Worm (Caenorhabditis elegans) whole organism, L4 larva: ENCODE data around the gene nhr-129.

ENCODE experiments used
- F26F4.8 ChIP-seq: fragments of 200-800 bp; sonication (Bioruptor generic); conservative IDR thresholded peaks from 2 replicates; pipeline ENCODE4 v1.3.6; 2022; ENCODE audit warnings: missing genetic modification characterization, missing compliant biosample characterization
- T20F7.1 ChIP-seq: fragments of 200-800 bp; sonication (Bioruptor generic); optimal IDR thresholded peaks from 2 replicates; lab custom pipeline; 2018; ENCODE audit warnings: mild to moderate bottlenecking, missing genetic modification characterization, missing compliant biosample characterization
- Y75B8A.6 ChIP-seq: fragments of 200-800 bp; sonication (Bioruptor generic); IDR thresholded peaks from 2 replicates; pipeline ENCODE4 v1.3.6; 2022; ENCODE audit warnings: missing genetic modification reagents, missing genetic modification characterization, missing compliant biosample characterization
- ZK337.2 ChIP-seq: fragments of 200-800 bp; sonication (Bioruptor generic); IDR thresholded peaks from 2 replicates; pipeline ENCODE4 v1.3.6; 2022; ENCODE audit warnings: missing genetic modification reagents, missing genetic modification characterization, missing compliant biosample characterization
- ZK546.5 ChIP-seq, 2 experiments: sonication (generic microtip); optimal IDR thresholded peaks; 2 replicates each; lab custom pipeline; 2017; ENCODE audit warnings: missing biosample characterization in 2 of 2, missing genetic modification characterization in 2 of 2
- aha-1 ChIP-seq: fragments of 150-350 bp; peaks from one replicate; lab custom pipeline; 2014; ENCODE audit warnings: missing biosample characterization, missing genetic modification characterization
- aly-2 ChIP-seq: sonication (generic microtip); optimal IDR thresholded peaks from 2 replicates; lab custom pipeline; 2018; ENCODE audit warnings: missing biosample characterization, missing genetic modification characterization
- ama-1 ChIP-seq: fragments of 150-350 bp; optimal IDR thresholded peaks from 2 replicates; lab custom pipeline; 2014; ENCODE audit warnings: inconsistent platforms, mixed read lengths
- arid-1 ChIP-seq: fragments of 200-800 bp; sonication (Bioruptor generic); conservative IDR thresholded peaks from 2 replicates; pipeline ENCODE4 v1.3.6; 2022; ENCODE audit warnings: missing genetic modification reagents, missing genetic modification characterization, missing compliant biosample characterization
- attf-4 ChIP-seq: sonication (generic microtip); optimal IDR thresholded peaks from 3 replicates; lab custom pipeline; 2017; ENCODE audit warnings: missing biosample characterization, missing genetic modification characterization
- ceh-44 ChIP-seq: fragments of 200-800 bp; sonication (Bioruptor generic); IDR thresholded peaks from 2 replicates; pipeline ENCODE4 v1.3.6; 2022; ENCODE audit warnings: missing genetic modification reagents, missing genetic modification characterization, missing compliant biosample characterization
- daf-16 ChIP-seq, 3 experiments: sonication (generic microtip); optimal IDR thresholded peaks; 2 replicates each; lab custom pipeline; 2016 to 2017; ENCODE audit warnings: missing genetic modification characterization in 3 of 3, missing genetic modification reagents in 3 of 3, mild to moderate bottlenecking in 2 of 3, missing compliant biosample characterization in 2 of 3, missing biosample characterization in 1 of 3, moderate library complexity in 1 of 3
- dmd-6 ChIP-seq: fragments of 200-800 bp; sonication (Bioruptor generic); IDR thresholded peaks from 2 replicates; pipeline ENCODE4 v1.3.6; 2022; ENCODE audit warnings: missing genetic modification reagents, missing genetic modification characterization, missing compliant biosample characterization
- duxl-1 ChIP-seq: sonication (generic microtip); optimal IDR thresholded peaks from 2 replicates; lab custom pipeline; 2016; ENCODE audit warnings: mild to moderate bottlenecking, missing genetic modification characterization, moderate library complexity, missing compliant biosample characterization; ENCODE audit not compliant: poor library complexity
- dve-1 ChIP-seq: sonication (generic microtip); optimal IDR thresholded peaks from 2 replicates; lab custom pipeline; 2017; ENCODE audit warnings: antibody characterized with exemption, mild to moderate bottlenecking, missing genetic modification characterization, missing compliant biosample characterization; ENCODE audit not compliant: insufficient read depth
- egl-27 ChIP-seq: sonication (generic microtip); optimal IDR thresholded peaks from 3 replicates; lab custom pipeline; 2017; ENCODE audit warnings: missing biosample characterization, missing genetic modification reagents, missing genetic modification characterization
- fos-1 ChIP-seq: fragments of 150-350 bp; optimal IDR thresholded peaks from 2 replicates; lab custom pipeline; 2014; ENCODE audit warnings: missing biosample characterization, missing genetic modification characterization
- hlh-11 ChIP-seq: fragments of 200-800 bp; sonication (Bioruptor generic); optimal IDR thresholded peaks from 2 replicates; lab custom pipeline; 2018; ENCODE audit warnings: mild to moderate bottlenecking, missing genetic modification characterization, missing compliant biosample characterization
- hlh-30 ChIP-seq: sonication (generic microtip); optimal IDR thresholded peaks from 2 replicates; lab custom pipeline; 2017; ENCODE audit warnings: antibody characterized with exemption, mild to moderate bottlenecking, missing genetic modification characterization, missing compliant biosample characterization; ENCODE audit not compliant: insufficient read depth
- hmg-1.1 ChIP-seq: fragments of 200-800 bp; sonication (Bioruptor generic); IDR thresholded peaks from 2 replicates; pipeline ENCODE4 v1.3.6; 2022; ENCODE audit warnings: missing genetic modification reagents, missing genetic modification characterization, missing compliant biosample characterization
- jun-1 ChIP-seq: fragments of 150-350 bp; optimal IDR thresholded peaks from 2 replicates; lab custom pipeline; 2014; ENCODE audit warnings: missing biosample characterization, missing genetic modification reagents, missing genetic modification characterization
- lin-29 ChIP-seq: fragments of 200-800 bp; sonication (Bioruptor generic); IDR thresholded peaks from 2 replicates; pipeline ENCODE4 v1.3.6; 2022; ENCODE audit warnings: missing genetic modification reagents, missing genetic modification characterization, missing compliant biosample characterization
- lin-38 ChIP-seq: fragments of 200-800 bp; sonication (Bioruptor generic); IDR thresholded peaks from 2 replicates; pipeline ENCODE4 v1.3.6; 2022; ENCODE audit warnings: missing genetic modification reagents, missing genetic modification characterization, missing compliant biosample characterization
- lir-3 ChIP-seq: sonication (generic microtip); optimal IDR thresholded peaks from 2 replicates; lab custom pipeline; 2016; ENCODE audit warnings: mild to moderate bottlenecking, missing genetic modification characterization, missing compliant biosample characterization
- lsy-2 ChIP-seq, 2 experiments: fragments of 150-350 bp in 1 of 2; sonication (generic microtip) in 1 of 2; optimal IDR thresholded peaks; 2 replicates each; lab custom pipeline; 2014 to 2017; ENCODE audit warnings: missing biosample characterization in 2 of 2, missing genetic modification characterization in 2 of 2
- madf-5 ChIP-seq, 2 experiments: fragments of 200-800 bp; sonication (Bioruptor generic); IDR thresholded peaks; 2 replicates each; pipeline ENCODE4 v1.3.6; 2022; ENCODE audit warnings: missing compliant biosample characterization in 2 of 2, missing genetic modification characterization in 2 of 2
- mdt-29 ChIP-seq: fragments of 200-800 bp; sonication (Bioruptor generic); IDR thresholded peaks from 2 replicates; pipeline ENCODE4 v1.3.6; 2022; ENCODE audit warnings: missing genetic modification reagents, missing genetic modification characterization, missing compliant biosample characterization
- mxl-2 ChIP-seq: fragments of 200-800 bp; sonication (Bioruptor generic); conservative IDR thresholded peaks from 2 replicates; pipeline ENCODE4 v1.3.6; 2022; ENCODE audit warnings: missing genetic modification reagents, missing genetic modification characterization, missing compliant biosample characterization
- mxl-3 ChIP-seq: fragments of 200-800 bp; sonication (Bioruptor generic); optimal IDR thresholded peaks from 2 replicates; lab custom pipeline; 2018; ENCODE audit warnings: mild to moderate bottlenecking, missing genetic modification characterization, missing compliant biosample characterization
- nhr-102 ChIP-seq: sonication (generic microtip); optimal IDR thresholded peaks from 2 replicates; lab custom pipeline; 2016; ENCODE audit warnings: mild to moderate bottlenecking, missing genetic modification characterization, moderate library complexity, missing compliant biosample characterization
- nhr-11 ChIP-seq: fragments of 150-350 bp; optimal IDR thresholded peaks from 2 replicates; lab custom pipeline; 2014; ENCODE audit warnings: missing biosample characterization, missing genetic modification characterization
- nhr-28 ChIP-seq: fragments of 150-350 bp; optimal IDR thresholded peaks from 2 replicates; lab custom pipeline; 2014; ENCODE audit warnings: missing biosample characterization, missing genetic modification characterization
- nhr-41 ChIP-seq: fragments of 200-800 bp; sonication (Bioruptor generic); IDR thresholded peaks from 2 replicates; pipeline ENCODE4 v1.3.6; 2022; ENCODE audit warnings: missing genetic modification reagents, missing genetic modification characterization, missing compliant biosample characterization
- nhr-6 ChIP-seq: fragments of 150-350 bp; optimal IDR thresholded peaks from 2 replicates; lab custom pipeline; 2014; ENCODE audit warnings: missing biosample characterization, missing genetic modification characterization
- pha-4 ChIP-seq, 2 experiments: fragments of 150-350 bp in 1 of 2; fragments of 200-800 bp in 1 of 2; sonication (Bioruptor generic) in 1 of 2; IDR thresholded peaks in 1 of 2; optimal IDR thresholded peaks in 1 of 2; 2 replicates each; pipeline versions ENCODE4 v1.3.6 to Lab custom; 2014 to 2022; ENCODE audit warnings: missing genetic modification characterization in 2 of 2, missing genetic modification reagents in 2 of 2, missing biosample characterization in 1 of 2, missing compliant biosample characterization in 1 of 2
- pqm-1 ChIP-seq: sonication (generic microtip); optimal IDR thresholded peaks from 2 replicates; lab custom pipeline; 2017; ENCODE audit warnings: missing biosample characterization, missing genetic modification characterization
- saeg-2 ChIP-seq: fragments of 200-800 bp; sonication (Bioruptor generic); IDR thresholded peaks from 2 replicates; pipeline ENCODE4 v1.3.6; 2022; ENCODE audit warnings: missing genetic modification reagents, missing genetic modification characterization, missing compliant biosample characterization
- tra-1 ChIP-seq: fragments of 200-800 bp; sonication (Bioruptor generic); IDR thresholded peaks from 2 replicates; pipeline ENCODE4 v1.3.6; 2022; ENCODE audit warnings: missing genetic modification reagents, missing genetic modification characterization, missing compliant biosample characterization
- unc-62 ChIP-seq, 3 experiments: fragments of 150-350 bp in 1 of 3; sonication (generic microtip); optimal IDR thresholded peaks in 2 of 3; peaks in 1 of 3; 1 replicate in 1 of 3; 2 replicates in 2 of 3; lab custom pipeline; 2014 to 2017; ENCODE audit warnings: missing biosample characterization in 3 of 3, missing genetic modification characterization in 3 of 3, missing genetic modification reagents in 3 of 3, missing genotype in 1 of 3
- zfp-3 ChIP-seq: fragments of 200-800 bp; sonication (Bioruptor generic); conservative IDR thresholded peaks from 2 replicates; pipeline ENCODE4 v1.3.6; 2022; ENCODE audit warnings: missing genetic modification reagents, missing genetic modification characterization, missing compliant biosample characterization

The nhr-129 gene

ce11 chrV:13301443-13301842 is 29.4 kb downstream of the nhr-129 start, which contains the start of gene ceh-79:
ceh-79 (plus strand) TSS chrV:13301833.
- TF ChIP-seq dve-1 (tag; lab: Kevin White, UChicago), result peak; percentile 3
- TF ChIP-seq T20F7.1 (GFP tag; lab: Kevin White, UChicago), result no peak
- no peak for TF ChIP-seq madf-5 (GFP tag; IDR thresholded peaks at IDR 0.05; lab: Robert Waterston, UW)
- TF ChIP-seq mxl-3, result peak; percentile 1
- peak; percentile 35 for TF ChIP-seq hlh-11 (tag; lab: Kevin White, UChicago)
- peak; percentile 59 for TF ChIP-seq nhr-28 (tag; lab: Kevin White, UChicago)
- no peak for TF ChIP-seq hmg-1.1 (GFP tag; lab: Robert Waterston, UW)
- peak; percentile 36 for TF ChIP-seq pqm-1 (tag; lab: Kevin White, UChicago)
- TF ChIP-seq hlh-30 (tag; lab: Kevin White, UChicago), result peak; percentile 28

DNA sequence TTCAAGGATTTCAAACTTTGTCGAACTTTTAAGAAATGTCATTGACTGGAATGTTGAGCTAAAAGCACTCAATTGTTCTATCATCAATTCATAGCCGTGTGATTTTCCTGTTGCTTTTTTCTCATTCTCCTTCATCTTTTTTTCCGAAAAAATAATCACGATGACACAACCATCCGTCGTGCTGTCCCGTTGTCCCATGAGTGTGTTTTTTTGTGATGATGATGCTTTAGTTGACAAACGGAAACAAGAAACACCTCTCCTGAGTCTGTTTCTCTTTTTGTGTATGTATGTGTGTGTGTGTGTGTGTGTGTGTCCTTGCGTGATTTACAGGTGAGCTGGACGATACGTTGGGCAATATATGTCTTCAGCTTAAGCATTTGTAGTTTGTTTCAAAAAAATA is 30.3 kb downstream of the nhr-129 start:
- peak; percentile 19 for TF ChIP-seq nhr-28 (tag; lab: Kevin White, UChicago)
- TF ChIP-seq nhr-41 (GFP tag; lab: Robert Waterston, UW), result no peak
- 0 out of 2 replicates have a peak, but pooled peaks have one; percentile 15 for TF ChIP-seq tra-1 (GFP tag; lab: Robert Waterston, UW)
- TF ChIP-seq daf-16 (GFP tag; optimal IDR thresholded peaks at IDR 0.05; lab: Kevin White, UChicago), result peak in 1 of 2 experiments; percentile 84
- TF ChIP-seq daf-16 (tag; optimal IDR thresholded peaks at IDR 0.05; lab: Kevin White, UChicago), result no peak
- peak; percentile 74 for TF ChIP-seq hlh-30 (tag; lab: Kevin White, UChicago)
- TF ChIP-seq aha-1, result peak; percentile 89

DNA sequence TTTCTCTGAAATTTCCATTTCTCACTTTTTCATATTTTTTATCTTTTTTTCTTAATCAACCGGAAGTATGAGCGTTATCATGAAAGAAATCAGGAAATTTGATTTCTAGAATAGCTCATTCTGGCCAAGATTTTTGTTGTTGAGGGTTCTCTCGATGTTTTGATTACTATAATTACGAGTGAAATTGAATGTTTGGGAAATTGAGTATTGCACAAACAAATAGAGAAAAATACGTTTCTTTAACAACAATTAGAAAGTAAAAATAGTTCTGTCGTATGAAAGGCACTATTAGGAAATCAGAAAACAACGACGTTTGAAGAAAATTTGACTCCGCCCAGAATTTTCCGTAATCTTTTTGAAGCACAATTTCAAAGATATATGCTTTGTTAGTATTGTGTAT is 31.4 kb downstream of the nhr-129 start:
- TF ChIP-seq attf-4 (tag; lab: Kevin White, UChicago) (no peak), mxl-2 (no peak), dve-1 (tag; lab: Kevin White, UChicago) (no peak), lir-3 (tag; lab: Kevin White, UChicago) (no peak), nhr-6 (tag; lab: Kevin White, UChicago) (no peak), daf-16 (GFP tag; optimal IDR thresholded peaks at IDR 0.05; lab: Kevin White, UChicago) (no peak), daf-16 (tag; optimal IDR thresholded peaks at IDR 0.05; lab: Kevin White, UChicago) (no peak), mdt-29 (GFP tag; lab: Robert Waterston, UW) (no peak), pha-4 (GFP tag; IDR thresholded peaks at IDR 0.05; lab: Robert Waterston, UW) (no peak), pha-4 (tag; optimal IDR thresholded peaks at IDR 0.05; lab: Kevin White, UChicago) (no peak), jun-1 (tag; lab: Kevin White, UChicago) (no peak), ceh-44 (GFP tag; lab: Robert Waterston, UW) (no peak), duxl-1 (tag; lab: Kevin White, UChicago) (no peak), fos-1 (tag; lab: Kevin White, UChicago) (no peak), dmd-6 (GFP tag; lab: Robert Waterston, UW) (no peak), aha-1 (no peak), ama-1 (lab: Kevin White, UChicago) (no peak), nhr-11 (no peak), lin-38 (GFP tag; lab: Robert Waterston, UW) (no peak)

ce11 chrV:13298706-13299105 is 32.1 kb downstream of the nhr-129 start:
- TF ChIP-seq unc-62 (GFP tag; optimal IDR thresholded peaks at IDR 0.05 in 1 of 2; lab: Kevin White, UChicago) (peak in 1 of 2 experiments; percentile 83), unc-62 (tag; optimal IDR thresholded peaks at IDR 0.05; lab: Kevin White, UChicago) (no peak), zfp-3 (no peak), ZK546.5 (tag; optimal IDR thresholded peaks at IDR 0.05; lab: Kevin White, UChicago) (no peak), daf-16 (GFP tag; optimal IDR thresholded peaks at IDR 0.05; lab: Kevin White, UChicago) (peak in 1 of 2 experiments; percentile 93), daf-16 (tag; optimal IDR thresholded peaks at IDR 0.05; lab: Kevin White, UChicago) (no peak)

- no peak for TF ChIP-seq ZK546.5 (tag; optimal IDR thresholded peaks at IDR 0.05; lab: Kevin White, UChicago)
- TF ChIP-seq lin-29 (GFP tag; lab: Robert Waterston, UW), result no peak
- TF ChIP-seq daf-16 (GFP tag; optimal IDR thresholded peaks at IDR 0.05; lab: Kevin White, UChicago), result no peak
- no peak for TF ChIP-seq daf-16 (tag; optimal IDR thresholded peaks at IDR 0.05; lab: Kevin White, UChicago)
- TF ChIP-seq nhr-102, result no peak
- TF ChIP-seq tra-1 (GFP tag; lab: Robert Waterston, UW), result no peak
- TF ChIP-seq F26F4.8 (GFP tag; lab: Robert Waterston, UW), result no peak
- TF ChIP-seq ZK337.2 (GFP tag; lab: Robert Waterston, UW), result no peak
- no peak for TF ChIP-seq aly-2 (tag; lab: Kevin White, UChicago)
- TF ChIP-seq madf-5 (GFP tag; IDR thresholded peaks at IDR 0.05; lab: Robert Waterston, UW), result no peak
- TF ChIP-seq nhr-11, result no peak
- TF ChIP-seq egl-27 (tag; lab: Kevin White, UChicago), result no peak
- TF ChIP-seq saeg-2 (GFP tag; lab: Robert Waterston, UW), result no peak
- no peak for TF ChIP-seq Y75B8A.6 (GFP tag; lab: Robert Waterston, UW)
- TF ChIP-seq jun-1 (tag; lab: Kevin White, UChicago), result no peak
- no peak for TF ChIP-seq arid-1 (GFP tag; lab: Robert Waterston, UW)
- no peak for TF ChIP-seq hmg-1.1 (GFP tag; lab: Robert Waterston, UW)
- TF ChIP-seq lsy-2 (tag; optimal IDR thresholded peaks at IDR 0.05; lab: Kevin White, UChicago), result no peak
Measured at ce11 chrV:13297220-13297619, 33.6 kb downstream of the nhr-129 start, which contains the start of gene C26E1.1. C26E1.1 (plus strand) TSS chrV:13297520.
